Worm (Caenorhabditis elegans) whole organism, midembryonic: ENCODE measurements around the gene tsp-6.

Experiments
- T22C8.4 ChIP-seq: fragments of 200-800 bp; sonication (Bioruptor generic); IDR thresholded peaks from 2 replicates; pipeline ENCODE4 v1.3.6; 2022; ENCODE audit warnings: missing genetic modification characterization, missing compliant biosample characterization
- cog-1 ChIP-seq: sonication (generic microtip); optimal IDR thresholded peaks from 2 replicates; lab custom pipeline; 2016; ENCODE audit warnings: missing genetic modification characterization, missing compliant biosample characterization
- flt-1 ChIP-seq: fragments of 200-800 bp; sonication (Bioruptor generic); IDR thresholded peaks from 2 replicates; pipeline ENCODE4 v1.3.6; 2022; ENCODE audit warnings: missing genetic modification characterization, missing compliant biosample characterization
- klf-2 ChIP-seq: fragments of 200-800 bp; sonication (Bioruptor generic); conservative IDR thresholded peaks from 2 replicates; pipeline ENCODE4 v1.3.6; 2022; ENCODE audit warnings: missing genetic modification reagents, missing genetic modification characterization, missing compliant biosample characterization
- med-1 ChIP-seq: sonication (generic microtip); optimal IDR thresholded peaks from 2 replicates; lab custom pipeline; 2017; ENCODE audit warnings: missing genetic modification characterization, mild to moderate bottlenecking, missing compliant biosample characterization, antibody characterized with exemption, missing genetic modification reagents; ENCODE audit not compliant: insufficient read depth
- ref-1 ChIP-seq: fragments of 200-800 bp; sonication (Bioruptor generic); conservative IDR thresholded peaks from 2 replicates; pipeline ENCODE4 v1.3.6; 2022; ENCODE audit warnings: missing genetic modification reagents, missing genetic modification characterization, missing compliant biosample characterization
- tab-1 ChIP-seq: fragments of 200-800 bp; sonication (Bioruptor generic); IDR thresholded peaks from 2 replicates; pipeline ENCODE4 v1.3.6; 2022; ENCODE audit warnings: missing genetic modification characterization, missing compliant biosample characterization
- ztf-23 ChIP-seq: fragments of 200-800 bp; sonication (Bioruptor generic); IDR thresholded peaks from 2 replicates; pipeline ENCODE4 v1.3.6; 2022; ENCODE audit warnings: missing genetic modification reagents, missing genetic modification characterization, missing compliant biosample characterization
- ztf-29 ChIP-seq: fragments of 200-800 bp; sonication (Bioruptor generic); IDR thresholded peaks from 2 replicates; pipeline ENCODE4 v1.3.6; 2022; ENCODE audit warnings: missing genetic modification reagents, missing genetic modification characterization, missing compliant biosample characterization

ce11 chrX:2819747-2820146 lies 501 bp upstream of the tsp-6 start:
- TF ChIP-seq flt-1 = no peak
- no peak for TF ChIP-seq tab-1
- TF ChIP-seq ref-1 (GFP tag; lab: Robert Waterston, UW) = no peak
- TF ChIP-seq ztf-29 (GFP tag; lab: Robert Waterston, UW) = no peak
- TF ChIP-seq T22C8.4 (GFP tag; lab: Robert Waterston, UW) = no peak
- TF ChIP-seq cog-1 (tag; lab: Kevin White, UChicago) = no peak
- TF ChIP-seq klf-2 (GFP tag; lab: Robert Waterston, UW) = no peak
- no peak for TF ChIP-seq ztf-23 (GFP tag; lab: Robert Waterston, UW)
- TF ChIP-seq med-1 (GFP tag; lab: Kevin White, UChicago) = no peak
